Fruit fly (Drosophila melanogaster): ENCODE results near the gene Gyc32E.
A peak's percentile ranks its signal among the peaks of the same experiment; 100 is the strongest.

Gyc32E gene

dm6 chr2L:11189116-11189449 is 40.2 kb upstream of the Gyc32E start (continued):
- TF ChIP-seq otp (GFP tag; IDR thresholded peaks at IDR 0.05) (peak; percentile 67; the same call in 2 of the 3 replicates), crc (GFP tag; optimal IDR thresholded peaks at IDR 0.05) (no peak), CG13123 (GFP tag; optimal IDR thresholded peaks at IDR 0.05) (peak; percentile 15), CG11085 (GFP tag; IDR thresholded peaks at IDR 0.05) (no peak), Dek (tag; optimal IDR thresholded peaks at IDR 0.05) (no peak), jumu (GFP tag; optimal IDR thresholded peaks at IDR 0.05) (no peak), Tbp (GFP tag; optimal IDR thresholded peaks at IDR 0.05) (no peak), Sox102F (GFP tag; optimal IDR thresholded peaks at IDR 0.05) (peak; percentile 38), HLH4C (GFP tag; IDR thresholded peaks at IDR 0.05; ENCODE audit: partially characterized antibody) (0 out of 3 replicates have a peak, but pooled peaks have one; percentile 30), corto (GFP tag; optimal IDR thresholded peaks at IDR 0.05) (no peak), CG6813 (GFP tag; optimal IDR thresholded peaks at IDR 0.05) (peak; percentile 12), bowl (GFP tag; IDR thresholded peaks at IDR 0.05) (no peak), dimm (GFP tag; IDR thresholded peaks at IDR 0.05) (no peak), hkb (optimal IDR thresholded peaks at IDR 0.05) (no peak), hkb (GFP tag; IDR thresholded peaks at IDR 0.05) (no peak), Mrtf (GFP tag; IDR thresholded peaks at IDR 0.05) (no peak), fd3F (GFP tag; optimal IDR thresholded peaks at IDR 0.05) (no peak), Atf3 (GFP tag; optimal IDR thresholded peaks at IDR 0.05) (no peak), ssp (GFP tag; IDR thresholded peaks at IDR 0.05) (peak; percentile 51), hb (GFP tag; IDR thresholded peaks at IDR 0.05; ENCODE audit: partially characterized antibody) (no peak), Ada2b (GFP tag; IDR thresholded peaks at IDR 0.05) (no peak), onecut (GFP tag; IDR thresholded peaks at IDR 0.05) (no peak), CG18619 (GFP tag; optimal IDR thresholded peaks at IDR 0.05) (no peak), schlank (tag; optimal IDR thresholded peaks at IDR 0.05) (no peak), gt (GFP tag; IDR thresholded peaks at IDR 0.05) (no peak), CG31365 (tag; optimal IDR thresholded peaks at IDR 0.05) (no peak), CG10565 (GFP tag; optimal IDR thresholded peaks at IDR 0.05) (no peak), CG30431 (GFP tag; optimal IDR thresholded peaks at IDR 0.05) (peak; percentile 43), CG9932 (GFP tag; IDR thresholded peaks at IDR 0.05) (no peak), CG1529 (GFP tag; optimal IDR thresholded peaks at IDR 0.05) (peak; percentile 12), Kr (GFP tag; optimal IDR thresholded peaks at IDR 0.05) (no peak), gce (GFP tag; IDR thresholded peaks at IDR 0.05) (no peak), Ssrp (tag; optimal IDR thresholded peaks at IDR 0.05) (peak; percentile 66), CG32767 (GFP tag; IDR thresholded peaks at IDR 0.05) (no peak), repo (GFP tag; optimal IDR thresholded peaks at IDR 0.05) (no peak), CG32532 (GFP tag; IDR thresholded peaks at IDR 0.05) (no peak), CG15479 (GFP tag; optimal IDR thresholded peaks at IDR 0.05) (no peak), tio (GFP tag; optimal IDR thresholded peaks at IDR 0.05) (peak; percentile 55), Sry-β (GFP tag; optimal IDR thresholded peaks at IDR 0.05) (no peak), Bteb2 (GFP tag; optimal IDR thresholded peaks at IDR 0.05) (no peak), row (GFP tag; IDR thresholded peaks at IDR 0.05) (peak; percentile 76), CrebB (tag; optimal IDR thresholded peaks at IDR 0.05) (no peak), ftz-f1 (GFP tag; optimal IDR thresholded peaks at IDR 0.05) (no peak), CG12104 (GFP tag; optimal IDR thresholded peaks at IDR 0.05) (peak; percentile 14), CG18476 (GFP tag; optimal IDR thresholded peaks at IDR 0.05) (no peak), sisA (GFP tag; IDR thresholded peaks at IDR 0.05) (peak; percentile 27; the same call in 1 of the 2 replicates), CG9609 (GFP tag; optimal IDR thresholded peaks at IDR 0.05) (no peak), lab (GFP tag; optimal IDR thresholded peaks at IDR 0.05) (no peak), NK7.1 (GFP tag; optimal IDR thresholded peaks at IDR 0.05) (no peak), CG17568 (GFP tag; optimal IDR thresholded peaks at IDR 0.05) (no peak), h (optimal IDR thresholded peaks at IDR 0.05) (no peak), CG2875 (GFP tag; optimal IDR thresholded peaks at IDR 0.05) (peak; percentile 38), CG1233 (GFP tag; optimal IDR thresholded peaks at IDR 0.05) (no peak)

All from whole organism, embryonic.